Worm (Caenorhabditis elegans): ENCODE measurements around the gene W02F12.4.

Gene W02F12.4

DNA sequence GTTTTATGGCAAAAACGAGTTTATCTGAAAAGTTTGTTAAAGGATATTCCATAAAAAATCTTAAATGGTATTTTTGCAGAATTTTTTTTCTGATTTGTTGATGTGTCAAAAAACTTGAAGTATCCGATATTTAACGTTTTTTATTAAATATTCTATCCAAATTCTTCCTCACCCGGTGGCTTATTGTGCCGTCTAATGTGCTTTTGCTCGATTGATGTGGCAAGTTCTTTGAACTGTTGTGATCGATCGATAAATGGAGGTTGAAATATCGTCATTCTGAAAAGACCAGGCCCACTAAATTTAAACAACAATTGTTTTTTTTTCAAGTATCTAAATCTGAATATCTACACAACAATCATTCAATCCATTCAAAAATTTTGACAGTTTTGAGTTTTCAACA, 51.6 kb downstream of the W02F12.4 start, which contains the start of gene syx-18 (continued):
- TF ChIP-seq irx-1 (tag; optimal IDR thresholded peaks at IDR 0.05) (no peak), unc-30 (tag; optimal IDR thresholded peaks at IDR 0.05) (no peak), ceh-63 (GFP tag; optimal IDR thresholded peaks at IDR 0.05) (no peak), ztf-4 (tag; optimal IDR thresholded peaks at IDR 0.05) (no peak), sptf-1 (tag; optimal IDR thresholded peaks at IDR 0.05) (no peak), nhr-47 (tag; optimal IDR thresholded peaks at IDR 0.05) (peak; percentile 18), snpc-4 (tag; optimal IDR thresholded peaks at IDR 0.05) (no peak), efl-3 (GFP tag; optimal IDR thresholded peaks at IDR 0.05) (no peak), F16B12.6 (tag; optimal IDR thresholded peaks at IDR 0.05) (no peak)

Measured in whole organism, L1 larva.